Worm (Caenorhabditis elegans) whole organism, L4 larva: Measurements from ENCODE around the gene ptr-19.

Source experiments
- ama-1 ChIP-seq: fragments of 150-350 bp; optimal IDR thresholded peaks from 2 replicates; lab custom pipeline; 2014; ENCODE audit warnings: inconsistent platforms, mixed read lengths
- lin-38 ChIP-seq: fragments of 200-800 bp; sonication (Bioruptor generic); IDR thresholded peaks from 2 replicates; pipeline ENCODE4 v1.3.6; 2022; ENCODE audit warnings: missing genetic modification reagents, missing genetic modification characterization, missing compliant biosample characterization
- mep-1 ChIP-seq: fragments of 150-350 bp; sonication (generic microtip); optimal IDR thresholded peaks from 3 replicates; lab custom pipeline; 2014; ENCODE audit warnings: missing biosample characterization, missing genetic modification characterization
- mes-2 ChIP-seq: sonication (generic microtip); optimal IDR thresholded peaks from 2 replicates; lab custom pipeline; 2016; ENCODE audit warnings: missing genotype, mild to moderate bottlenecking, missing genetic modification characterization, missing compliant biosample characterization; ENCODE audit not compliant: poor library complexity, severe bottlenecking
- nhr-11 ChIP-seq: fragments of 150-350 bp; optimal IDR thresholded peaks from 2 replicates; lab custom pipeline; 2014; ENCODE audit warnings: missing biosample characterization, missing genetic modification characterization
- saeg-2 ChIP-seq: fragments of 200-800 bp; sonication (Bioruptor generic); IDR thresholded peaks from 2 replicates; pipeline ENCODE4 v1.3.6; 2022; ENCODE audit warnings: missing genetic modification reagents, missing genetic modification characterization, missing compliant biosample characterization
- set-16 ChIP-seq: fragments of 200-800 bp; sonication (Bioruptor generic); IDR thresholded peaks from 2 replicates; pipeline ENCODE4 v1.3.6; 2022; ENCODE audit warnings: missing genetic modification reagents, missing genetic modification characterization, missing compliant biosample characterization
- zfp-2 ChIP-seq: sonication (generic microtip); optimal IDR thresholded peaks from 2 replicates; lab custom pipeline; 2016; ENCODE audit warnings: mild to moderate bottlenecking, missing genetic modification characterization, missing compliant biosample characterization

DNA sequence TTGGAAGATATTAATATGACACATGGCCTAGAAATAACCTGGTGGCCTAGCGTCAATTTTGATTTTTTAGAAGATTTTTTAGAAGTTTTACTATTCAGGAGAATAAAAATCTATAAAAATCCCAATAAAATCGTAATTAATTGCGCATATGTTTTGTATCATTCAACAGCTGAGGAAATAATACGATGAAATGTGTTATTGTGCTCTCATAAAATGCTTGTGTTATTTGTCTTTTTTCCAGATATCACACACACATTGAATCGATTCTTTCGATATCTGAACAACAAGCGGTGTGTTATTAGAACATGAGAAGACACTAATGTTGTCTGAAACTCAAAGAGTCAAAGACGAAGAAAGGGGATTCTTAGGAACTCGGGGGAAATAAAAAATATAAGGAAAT is 43.4 kb downstream of the ptr-19 start:
- no peak for TF ChIP-seq zfp-2
- TF ChIP-seq nhr-11 (tag; lab: Kevin White, UChicago) = no peak
- TF ChIP-seq lin-38 (GFP tag; lab: Robert Waterston, UW) = no peak
- TF ChIP-seq saeg-2 (GFP tag; lab: Robert Waterston, UW) = no peak
- TF ChIP-seq set-16 (GFP tag; lab: Robert Waterston, UW) = no peak
- no peak for TF ChIP-seq ama-1 (lab: Kevin White, UChicago)
- no peak for TF ChIP-seq mep-1 (tag; lab: Kevin White, UChicago)
- no peak for TF ChIP-seq mes-2 (tag; lab: Kevin White, UChicago)
